Fruit fly (Drosophila melanogaster): ENCODE measurements around the gene CG7409.

CG7409 gene

DNA sequence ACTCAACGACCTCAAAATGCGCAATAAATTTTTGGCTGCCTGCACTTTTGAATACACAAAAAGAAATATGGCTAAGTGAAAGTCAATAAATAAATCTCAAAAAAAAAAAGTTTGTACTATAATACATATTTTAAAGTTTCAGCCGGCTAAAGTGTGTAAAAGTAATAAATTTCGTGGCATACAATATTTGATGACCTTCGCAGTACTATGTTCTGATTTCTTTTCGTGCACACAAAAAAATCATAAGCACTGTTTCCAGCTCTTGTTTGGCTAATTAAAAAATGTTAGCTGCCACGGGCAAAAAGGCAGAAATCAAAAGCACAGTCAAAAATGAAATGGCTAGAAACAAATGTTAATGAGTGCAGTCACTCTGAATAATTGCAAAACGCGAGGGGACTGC, 38.0 kb downstream of the CG7409 start (continued):
- TF ChIP-seq HLH106 (tag; optimal IDR thresholded peaks at IDR 0.05) (peak; percentile 93), OdsH (GFP tag; optimal IDR thresholded peaks at IDR 0.05) (peak; percentile 95), pan (optimal IDR thresholded peaks at IDR 0.05) (no peak), CrebA (GFP tag; optimal IDR thresholded peaks at IDR 0.05; ENCODE audit: borderline replicate concordance) (no peak)

- TF ChIP-seq CrebA (GFP tag; optimal IDR thresholded peaks at IDR 0.05; ENCODE audit: borderline replicate concordance) (peak; percentile 15), lola (GFP tag; optimal IDR thresholded peaks at IDR 0.05) (no peak)
Measured at dm6 chr3L:7792775-7793174, 38.6 kb downstream of the CG7409 start.

dm6 chr3L:7801308-7801893, 47.2 kb downstream of the CG7409 start:
- no peak for TF ChIP-seq usp (GFP tag; optimal IDR thresholded peaks at IDR 0.05)
- TF ChIP-seq Jra (GFP tag; optimal IDR thresholded peaks at IDR 0.05): peak; percentile 6
- TF ChIP-seq Dfd (GFP tag; optimal IDR thresholded peaks at IDR 0.05): no peak
- peak; percentile 18 for TF ChIP-seq brk (GFP tag; optimal IDR thresholded peaks at IDR 0.05)
- TF ChIP-seq jim (GFP tag; optimal IDR thresholded peaks at IDR 0.05): no peak
- no peak for TF ChIP-seq N (GFP tag; optimal IDR thresholded peaks at IDR 0.05)
- no peak for TF ChIP-seq sage (GFP tag; optimal IDR thresholded peaks at IDR 0.05)
- no peak for TF ChIP-seq OdsH (GFP tag; optimal IDR thresholded peaks at IDR 0.05)
- no peak for TF ChIP-seq Vsx2 (GFP tag; optimal IDR thresholded peaks at IDR 0.05; ENCODE audit: partially characterized antibody)
- TF ChIP-seq CG32264 (GFP tag; optimal IDR thresholded peaks at IDR 0.05): no peak
- no peak for TF ChIP-seq Hnf4 (GFP tag; optimal IDR thresholded peaks at IDR 0.05)
- TF ChIP-seq br (GFP tag; optimal IDR thresholded peaks at IDR 0.05): peak; percentile 22
- TF ChIP-seq CG9705 (GFP tag; optimal IDR thresholded peaks at IDR 0.05): no peak
- no peak for TF ChIP-seq lola (GFP tag; optimal IDR thresholded peaks at IDR 0.05)
- TF ChIP-seq Abd-B (GFP tag; optimal IDR thresholded peaks at IDR 0.05): no peak
- no peak for TF ChIP-seq ey (GFP tag; optimal IDR thresholded peaks at IDR 0.05)
- no peak for TF ChIP-seq Hr83 (GFP tag; optimal IDR thresholded peaks at IDR 0.05; ENCODE audit: poor library complexity, severe bottlenecking)
- no peak for TF ChIP-seq Mio (GFP tag; optimal IDR thresholded peaks at IDR 0.05)
- no peak for TF ChIP-seq tai (GFP tag; optimal IDR thresholded peaks at IDR 0.05)
- no peak for TF ChIP-seq dsf (GFP tag; optimal IDR thresholded peaks at IDR 0.05; ENCODE audit: borderline replicate concordance)
- TF ChIP-seq foxo (GFP tag; optimal IDR thresholded peaks at IDR 0.05): peak in 1 of 2 experiments; percentile 23
- TF ChIP-seq fru (GFP tag; optimal IDR thresholded peaks at IDR 0.05): peak; percentile 23
- TF ChIP-seq Dif (GFP tag; optimal IDR thresholded peaks at IDR 0.05; ENCODE audit: partially characterized antibody): no peak
- TF ChIP-seq Myc (optimal IDR thresholded peaks at IDR 0.05): no peak
- TF ChIP-seq Hr78 (GFP tag; optimal IDR thresholded peaks at IDR 0.05): no peak
- no peak for TF ChIP-seq woc (GFP tag; optimal IDR thresholded peaks at IDR 0.05)
- TF ChIP-seq sv (GFP tag; optimal IDR thresholded peaks at IDR 0.05): no peak
- TF ChIP-seq h (GFP tag; optimal IDR thresholded peaks at IDR 0.05): peak; percentile 54
- no peak for TF ChIP-seq psq (GFP tag; optimal IDR thresholded peaks at IDR 0.05)
- TF ChIP-seq dl (GFP tag; optimal IDR thresholded peaks at IDR 0.05; ENCODE audit: insufficient read depth in 1 of 2, partially characterized antibody in 2 of 2): no peak
- no peak for TF ChIP-seq Rel (GFP tag; optimal IDR thresholded peaks at IDR 0.05)
- peak; percentile 91 for TF ChIP-seq Rel (tag; optimal IDR thresholded peaks at IDR 0.05)
- TF ChIP-seq dmrt93B (GFP tag; optimal IDR thresholded peaks at IDR 0.05): no peak
- peak; percentile 63 for TF ChIP-seq CrebA (GFP tag; optimal IDR thresholded peaks at IDR 0.05; ENCODE audit: borderline replicate concordance)
- TF ChIP-seq Sp1 (GFP tag; optimal IDR thresholded peaks at IDR 0.05): no peak
- no peak for TF ChIP-seq rgr (GFP tag; optimal IDR thresholded peaks at IDR 0.05)
